Worm (Caenorhabditis elegans) whole organism, L4/young adult: Measurements from ENCODE around the gene C56A3.5.

ENCODE experiments used
- W03F9.2 ChIP-seq: fragments of 150-350 bp; optimal IDR thresholded peaks from 2 replicates; lab custom pipeline; 2014; ENCODE audit warnings: missing biosample characterization, missing genetic modification characterization
- dao-5 ChIP-seq: sonication (generic microtip); optimal IDR thresholded peaks from 2 replicates; lab custom pipeline; 2016; ENCODE audit warnings: missing genotype, missing genetic modification characterization, moderate library complexity, missing compliant biosample characterization
- him-1 ChIP-seq: sonication (generic microtip); optimal IDR thresholded peaks from 2 replicates; lab custom pipeline; 2016; ENCODE audit warnings: missing genotype, missing genetic modification reagents, missing genetic modification characterization, missing compliant biosample characterization

ce11 chrV:13506321-13506720, 45.4 kb upstream of the C56A3.5 start, which contains the start of gene R11G10.4:
- TF ChIP-seq dao-5, result no peak
- no peak for TF ChIP-seq him-1 (tag; lab: Kevin White, UChicago)
- no peak for TF ChIP-seq W03F9.2 (tag; lab: Kevin White, UChicago)
